Worm (Caenorhabditis elegans) whole organism, late embryonic: ENCODE measurements around the gene clec-250.

Experiments used
- F13H6.1 ChIP-seq: sonication (generic microtip); optimal IDR thresholded peaks from 2 replicates; lab custom pipeline; 2016; ENCODE audit warnings: missing genetic modification characterization, missing compliant biosample characterization
- K02D7.2 ChIP-seq: sonication (generic microtip); optimal IDR thresholded peaks from 2 replicates; lab custom pipeline; 2017; ENCODE audit warnings: mild to moderate bottlenecking, missing genetic modification characterization, missing compliant biosample characterization
- T23F11.4 ChIP-seq: fragments of 200-800 bp; sonication (Bioruptor generic); optimal IDR thresholded peaks from 2 replicates; lab custom pipeline; 2018; ENCODE audit warnings: mild to moderate bottlenecking, missing genetic modification characterization, missing compliant biosample characterization
- Y22D7AL.16 ChIP-seq: sonication (generic microtip); optimal IDR thresholded peaks from 2 replicates; lab custom pipeline; 2016; ENCODE audit warnings: missing genetic modification characterization, missing compliant biosample characterization
- ahr-1 ChIP-seq: sonication (generic microtip); optimal IDR thresholded peaks from 2 replicates; lab custom pipeline; 2016; ENCODE audit warnings: missing genetic modification characterization, missing compliant biosample characterization
- ama-1 ChIP-seq: fragments of 150-350 bp; optimal IDR thresholded peaks from 2 replicates; lab custom pipeline; 2014
- ceh-2 ChIP-seq: sonication (generic microtip); optimal IDR thresholded peaks from 2 replicates; lab custom pipeline; 2016; ENCODE audit warnings: missing genotype, missing genetic modification characterization, missing compliant biosample characterization
- ceh-24 ChIP-seq: sonication (generic microtip); optimal IDR thresholded peaks from 2 replicates; lab custom pipeline; 2016; ENCODE audit warnings: mild to moderate bottlenecking, missing genetic modification characterization, missing compliant biosample characterization
- ceh-30 ChIP-seq: fragments of 150-350 bp; optimal IDR thresholded peaks from 2 replicates; lab custom pipeline; 2014; ENCODE audit warnings: missing biosample characterization, missing genetic modification characterization
- ceh-31 ChIP-seq: sonication (generic microtip); optimal IDR thresholded peaks from 2 replicates; lab custom pipeline; 2016; ENCODE audit warnings: missing genetic modification characterization, missing compliant biosample characterization
- ceh-34 ChIP-seq: sonication (generic microtip); optimal IDR thresholded peaks from 2 replicates; lab custom pipeline; 2016; ENCODE audit warnings: mild to moderate bottlenecking, missing genetic modification characterization, missing compliant biosample characterization
- ceh-48 ChIP-seq: sonication (generic microtip); optimal IDR thresholded peaks from 2 replicates; lab custom pipeline; 2016; ENCODE audit warnings: missing genetic modification characterization, inconsistent platforms, missing compliant biosample characterization
- dve-1 ChIP-seq: sonication (generic microtip); optimal IDR thresholded peaks from 2 replicates; lab custom pipeline; 2017; ENCODE audit warnings: antibody characterized with exemption, mild to moderate bottlenecking, missing genetic modification characterization, missing compliant biosample characterization
- elt-2 ChIP-seq: sonication (generic microtip); optimal IDR thresholded peaks from 2 replicates; lab custom pipeline; 2016; ENCODE audit warnings: missing genetic modification reagents, missing genetic modification characterization, missing compliant biosample characterization
- eyg-1 ChIP-seq: sonication (generic microtip); optimal IDR thresholded peaks from 2 replicates; lab custom pipeline; 2016; ENCODE audit warnings: missing genotype, missing genetic modification characterization, missing compliant biosample characterization
- fax-1 ChIP-seq: sonication (generic microtip); optimal IDR thresholded peaks from 2 replicates; lab custom pipeline; 2016; ENCODE audit warnings: missing genotype, missing genetic modification characterization, missing compliant biosample characterization
- fkh-10 ChIP-seq: fragments of 150-350 bp; optimal IDR thresholded peaks from 2 replicates; lab custom pipeline; 2014; ENCODE audit warnings: missing biosample characterization, missing genetic modification reagents, missing genetic modification characterization
- hlh-30 ChIP-seq: sonication (generic microtip); optimal IDR thresholded peaks from 2 replicates; lab custom pipeline; 2017; ENCODE audit warnings: antibody characterized with exemption, missing genetic modification characterization, missing compliant biosample characterization; ENCODE audit not compliant: insufficient read depth
- lim-6 ChIP-seq: sonication (generic microtip); optimal IDR thresholded peaks from 2 replicates; lab custom pipeline; 2016; ENCODE audit warnings: missing genetic modification characterization, missing compliant biosample characterization
- madf-2 ChIP-seq: sonication (generic microtip); optimal IDR thresholded peaks from 2 replicates; lab custom pipeline; 2017; ENCODE audit warnings: missing genetic modification characterization, missing compliant biosample characterization
- mec-3 ChIP-seq: sonication (generic microtip); optimal IDR thresholded peaks from 2 replicates; lab custom pipeline; 2016; ENCODE audit warnings: borderline replicate concordance, missing genetic modification characterization, missing compliant biosample characterization
- nhr-232 ChIP-seq: sonication (generic microtip); optimal IDR thresholded peaks from 2 replicates; lab custom pipeline; 2016; ENCODE audit warnings: missing genetic modification characterization, missing compliant biosample characterization
- npax-4 ChIP-seq: sonication (generic microtip); optimal IDR thresholded peaks from 2 replicates; lab custom pipeline; 2016; ENCODE audit warnings: missing genetic modification characterization, missing compliant biosample characterization
- pag-3 ChIP-seq: sonication (generic microtip); optimal IDR thresholded peaks from 2 replicates; lab custom pipeline; 2016; ENCODE audit warnings: missing compliant biosample characterization, missing genetic modification characterization, borderline replicate concordance
- pax-1 ChIP-seq: fragments of 150-350 bp; optimal IDR thresholded peaks from 2 replicates; lab custom pipeline; 2014; ENCODE audit warnings: missing biosample characterization, missing genetic modification characterization
- pha-2 ChIP-seq: sonication (generic microtip); optimal IDR thresholded peaks from 2 replicates; lab custom pipeline; 2017; ENCODE audit warnings: mild to moderate bottlenecking, missing genetic modification characterization, missing compliant biosample characterization
- pha-4 ChIP-seq: fragments of 150-350 bp; optimal IDR thresholded peaks from 2 replicates; lab custom pipeline; 2018; ENCODE audit warnings: missing biosample characterization, missing genetic modification reagents, missing genetic modification characterization
- ref-2 ChIP-seq: sonication (generic microtip); optimal IDR thresholded peaks from 2 replicates; lab custom pipeline; 2016; ENCODE audit warnings: missing genetic modification characterization, missing compliant biosample characterization
- sdc-2 ChIP-seq: sonication (generic microtip); optimal IDR thresholded peaks from 2 replicates; lab custom pipeline; 2016; ENCODE audit warnings: missing genotype, missing genetic modification characterization, missing compliant biosample characterization
- sox-2 ChIP-seq: fragments of 200-800 bp; sonication (Bioruptor generic); IDR thresholded peaks from 2 replicates; pipeline ENCODE4 v1.3.6; 2022; ENCODE audit warnings: missing genetic modification reagents, missing genetic modification characterization, missing compliant biosample characterization
- tbx-2 ChIP-seq: sonication (generic microtip); optimal IDR thresholded peaks from 2 replicates; lab custom pipeline; 2016; ENCODE audit warnings: missing genetic modification characterization, missing compliant biosample characterization
- tbx-7 ChIP-seq: sonication (generic microtip); optimal IDR thresholded peaks from 2 replicates; lab custom pipeline; 2016; ENCODE audit warnings: missing genotype, missing genetic modification characterization, missing compliant biosample characterization
- ttx-3 ChIP-seq: sonication (generic microtip); optimal IDR thresholded peaks from 2 replicates; lab custom pipeline; 2016; ENCODE audit warnings: missing genetic modification reagents, missing genetic modification characterization, missing compliant biosample characterization
- unc-42 ChIP-seq: sonication (generic microtip); optimal IDR thresholded peaks from 2 replicates; lab custom pipeline; 2016; ENCODE audit warnings: missing genotype, missing genetic modification characterization, missing compliant biosample characterization
- zip-5 ChIP-seq: sonication (generic microtip); optimal IDR thresholded peaks from 2 replicates; lab custom pipeline; 2016; ENCODE audit warnings: missing genetic modification characterization, missing compliant biosample characterization

The clec-250 gene

ce11 chrV:18737646-18738045 is 4.4 kb downstream of the clec-250 start:
- TF ChIP-seq eyg-1 (tag; lab: Kevin White, UChicago) = no peak
- no peak for TF ChIP-seq lim-6 (tag; lab: Kevin White, UChicago)
- TF ChIP-seq ceh-31 (tag; lab: Kevin White, UChicago) = no peak
- TF ChIP-seq ceh-34 (tag; lab: Kevin White, UChicago) = no peak
- TF ChIP-seq, all 69 proteins: peak for 0

- TF ChIP-seq sox-2 (GFP tag; lab: Robert Waterston, UW) = no peak
- TF ChIP-seq elt-2 (tag; lab: Kevin White, UChicago) = peak; percentile 80
Measured at ce11 chrV:18734381-18734780, 7.6 kb downstream of the clec-250 start, which contains the start of gene scl-20. Gene scl-20, minus strand, starts transcription at chrV:18734481.

- TF ChIP-seq pax-1 (tag; lab: Kevin White, UChicago) (no peak), nhr-232 (tag; lab: Kevin White, UChicago) (no peak), tbx-7 (tag; lab: Kevin White, UChicago) (no peak), Y22D7AL.16 (tag; lab: Kevin White, UChicago) (no peak), T23F11.4 (GFP tag; lab: Kevin White, UChicago) (no peak), ceh-30 (tag; lab: Kevin White, UChicago) (no peak), fax-1 (no peak), sox-2 (GFP tag; lab: Robert Waterston, UW) (no peak), mec-3 (peak; percentile 20), dve-1 (peak; percentile 95), pag-3 (tag; lab: Kevin White, UChicago) (peak; percentile 12), pha-2 (no peak), ceh-48 (tag; lab: Kevin White, UChicago) (no peak)
Measured at ce11 chrV:18733942-18734341, 8.1 kb downstream of the clec-250 start.

- no peak for TF ChIP-seq pha-2
- TF ChIP-seq unc-42 = no peak
- no peak for TF ChIP-seq ref-2
- no peak for TF ChIP-seq hlh-30 (tag; lab: Kevin White, UChicago)
- no peak for TF ChIP-seq zip-5 (tag; lab: Kevin White, UChicago)
- TF ChIP-seq F13H6.1 (tag; lab: Kevin White, UChicago) = no peak
- no peak for TF ChIP-seq ama-1 (lab: Kevin White, UChicago)
- no peak for TF ChIP-seq K02D7.2 (tag; lab: Kevin White, UChicago)
- no peak for TF ChIP-seq ahr-1 (tag; lab: Kevin White, UChicago)
- TF ChIP-seq pag-3 (tag; lab: Kevin White, UChicago) = no peak
- no peak for TF ChIP-seq ceh-2 (tag; lab: Kevin White, UChicago)
- TF ChIP-seq, all 69 proteins: peak for 0
Measured at ce11 chrV:18731579-18732041, 10.4 kb downstream of the clec-250 start, which contains the start of the genes asp-18 and scl-19. Gene asp-18, minus strand, starts transcription at chrV:18731679. Gene scl-19, plus strand, starts transcription at chrV:18731991.

ce11 chrV:18729324-18729924 is 12.6 kb downstream of the clec-250 start, which contains the start of gene asp-19:
Gene asp-19, minus strand, starts transcription at chrV:18729374.
- TF ChIP-seq tbx-7 (tag; lab: Kevin White, UChicago) = no peak
- no peak for TF ChIP-seq ceh-34 (tag; lab: Kevin White, UChicago)
- TF ChIP-seq fkh-10 (GFP tag; lab: Kevin White, UChicago) = no peak
- TF ChIP-seq ama-1 (lab: Kevin White, UChicago) = no peak
- TF ChIP-seq ceh-30 (tag; lab: Kevin White, UChicago) = no peak
- TF ChIP-seq madf-2 (tag; lab: Kevin White, UChicago) = no peak
- no peak for TF ChIP-seq npax-4 (tag; lab: Kevin White, UChicago)
- TF ChIP-seq sdc-2 (tag; lab: Kevin White, UChicago) = no peak
- TF ChIP-seq ceh-24 (tag; lab: Kevin White, UChicago) = no peak
- TF ChIP-seq ref-2 = no peak
- no peak for TF ChIP-seq ttx-3
- TF ChIP-seq pha-4 (tag; lab: Kevin White, UChicago) = no peak
- no peak for TF ChIP-seq tbx-2 (tag; lab: Kevin White, UChicago)
- TF ChIP-seq, all 69 proteins: peak for 0
